Worm (Caenorhabditis elegans) whole organism, young adult: ENCODE data around the gene Y62H9A.11.

Experiments used
- F57A8.1 ChIP-seq: fragments of 200-800 bp; sonication (Bioruptor generic); optimal IDR thresholded peaks from 2 replicates; lab custom pipeline; 2018; ENCODE audit warnings: mild to moderate bottlenecking, missing genetic modification characterization, moderate library complexity, missing compliant biosample characterization
- K11D2.4 ChIP-seq: fragments of 200-800 bp; sonication (Bioruptor generic); IDR thresholded peaks from 2 replicates; pipeline ENCODE4 v1.3.6; 2022; ENCODE audit warnings: missing genetic modification reagents, missing genetic modification characterization, missing compliant biosample characterization
- Y53F4B.3 ChIP-seq: fragments of 200-800 bp; sonication (Bioruptor generic); IDR thresholded peaks from 2 replicates; pipeline ENCODE4 v1.3.6; 2022; ENCODE audit warnings: missing genetic modification reagents, missing genetic modification characterization, missing compliant biosample characterization
- Y56A3A.18 ChIP-seq: fragments of 200-800 bp; sonication (Bioruptor generic); IDR thresholded peaks from 2 replicates; pipeline ENCODE4 v1.3.6; 2022; ENCODE audit warnings: missing genetic modification reagents, missing genetic modification characterization, missing compliant biosample characterization
- Y79H2A.3 ChIP-seq: fragments of 200-800 bp; sonication (Bioruptor generic); conservative IDR thresholded peaks from 2 replicates; pipeline ENCODE4 v1.3.6; 2022; ENCODE audit warnings: missing genetic modification reagents, missing genetic modification characterization, missing compliant biosample characterization
- Y95B8A.8 ChIP-seq: fragments of 200-800 bp; sonication (Bioruptor generic); IDR thresholded peaks from 2 replicates; pipeline ENCODE4 v1.3.6; 2022; ENCODE audit warnings: missing genetic modification reagents, missing genetic modification characterization, missing compliant biosample characterization
- aptf-3 ChIP-seq: fragments of 200-800 bp; sonication (Bioruptor generic); IDR thresholded peaks from 2 replicates; pipeline ENCODE4 v1.3.6; 2022; ENCODE audit warnings: missing genetic modification characterization, missing compliant biosample characterization
- atf-7 ChIP-seq: sonication (generic microtip); optimal IDR thresholded peaks from 2 replicates; lab custom pipeline; 2017; ENCODE audit warnings: mild to moderate bottlenecking, missing genetic modification characterization, missing compliant biosample characterization
- attf-3 ChIP-seq: fragments of 200-800 bp; sonication (Bioruptor generic); conservative IDR thresholded peaks from 2 replicates; pipeline ENCODE4 v1.3.6; 2022; ENCODE audit warnings: missing genetic modification reagents, missing genetic modification characterization, missing compliant biosample characterization
- attf-5 ChIP-seq: fragments of 200-800 bp; sonication (Bioruptor generic); optimal IDR thresholded peaks from 2 replicates; lab custom pipeline; 2018; ENCODE audit warnings: mild to moderate bottlenecking, missing genetic modification characterization, missing compliant biosample characterization
- attf-6 ChIP-seq: fragments of 200-800 bp; sonication (Bioruptor generic); IDR thresholded peaks from 2 replicates; pipeline ENCODE4 v1.3.6; 2022; ENCODE audit warnings: missing genetic modification reagents, missing genetic modification characterization, missing compliant biosample characterization
- ceh-58 ChIP-seq: fragments of 200-800 bp; sonication (Bioruptor generic); IDR thresholded peaks from 2 replicates; pipeline ENCODE4 v1.3.6; 2022; ENCODE audit warnings: missing genetic modification characterization, missing compliant biosample characterization
- ceh-91 ChIP-seq: fragments of 200-800 bp; sonication (Bioruptor generic); IDR thresholded peaks from 2 replicates; pipeline ENCODE4 v1.3.6; 2022; ENCODE audit warnings: missing genetic modification reagents, missing genetic modification characterization, missing compliant biosample characterization
- chd-7 ChIP-seq: sonication (generic microtip); optimal IDR thresholded peaks from 2 replicates; lab custom pipeline; 2016; ENCODE audit warnings: mild to moderate bottlenecking, missing genetic modification characterization, moderate library complexity, missing compliant biosample characterization
- dpff-1 ChIP-seq: sonication (generic microtip); optimal IDR thresholded peaks from 2 replicates; lab custom pipeline; 2017; ENCODE audit warnings: mild to moderate bottlenecking, missing genetic modification characterization, missing compliant biosample characterization
- egl-44 ChIP-seq: fragments of 200-800 bp; sonication (Bioruptor generic); IDR thresholded peaks from 2 replicates; pipeline ENCODE4 v1.3.6; 2022; ENCODE audit warnings: missing genetic modification reagents, missing genetic modification characterization, missing compliant biosample characterization
- ets-4 ChIP-seq: fragments of 200-800 bp; sonication (Bioruptor generic); optimal IDR thresholded peaks from 2 replicates; lab custom pipeline; 2018; ENCODE audit warnings: mild to moderate bottlenecking, missing genetic modification characterization, missing compliant biosample characterization
- lag-1 ChIP-seq: fragments of 200-800 bp; sonication (Bioruptor generic); IDR thresholded peaks from 2 replicates; pipeline ENCODE4 v1.3.6; 2022; ENCODE audit warnings: missing genetic modification reagents, missing genetic modification characterization, missing compliant biosample characterization
- lin-35 ChIP-seq, 3 experiments: fragments of 150-350 bp in 2 of 3; sonication (generic microtip) in 1 of 3; optimal IDR thresholded peaks; 2 replicates each; lab custom pipeline; 2014 to 2018; ENCODE audit warnings: missing biosample characterization in 3 of 3, missing genetic modification characterization in 3 of 3, missing genetic modification reagents in 3 of 3
- lir-1 ChIP-seq: fragments of 200-800 bp; sonication (Bioruptor generic); conservative IDR thresholded peaks from 2 replicates; pipeline ENCODE4 v1.3.6; 2022; ENCODE audit warnings: missing genetic modification reagents, missing genetic modification characterization, missing compliant biosample characterization
- lsl-1 ChIP-seq: fragments of 200-800 bp; sonication (Bioruptor generic); optimal IDR thresholded peaks from 2 replicates; lab custom pipeline; 2018; ENCODE audit warnings: mild to moderate bottlenecking, missing genetic modification characterization, moderate library complexity, missing compliant biosample characterization
- lsy-27 ChIP-seq: sonication (generic microtip); optimal IDR thresholded peaks from 2 replicates; lab custom pipeline; 2017; ENCODE audit warnings: missing genetic modification characterization, mild to moderate bottlenecking, missing compliant biosample characterization, antibody characterized with exemption, missing genotype, borderline replicate concordance; ENCODE audit not compliant: insufficient read depth
- madf-10 ChIP-seq: sonication (generic microtip); optimal IDR thresholded peaks from 2 replicates; lab custom pipeline; 2016; ENCODE audit warnings: mild to moderate bottlenecking, missing genetic modification characterization, missing compliant biosample characterization
- madf-8 ChIP-seq: fragments of 200-800 bp; sonication (Bioruptor generic); conservative IDR thresholded peaks from 2 replicates; pipeline ENCODE4 v1.3.6; 2022; ENCODE audit warnings: missing genetic modification reagents, missing genetic modification characterization, missing compliant biosample characterization
- mcd-1 ChIP-seq: fragments of 200-800 bp; sonication (Bioruptor generic); IDR thresholded peaks from 2 replicates; pipeline ENCODE4 v1.3.6; 2022; ENCODE audit warnings: missing genetic modification reagents, missing genetic modification characterization, missing compliant biosample characterization
- mes-4 ChIP-seq: sonication (generic microtip); optimal IDR thresholded peaks from 2 replicates; lab custom pipeline; 2016; ENCODE audit warnings: missing genotype, missing genetic modification characterization, missing compliant biosample characterization
- mxl-1 ChIP-seq: sonication (generic microtip); optimal IDR thresholded peaks from 2 replicates; lab custom pipeline; 2016; ENCODE audit warnings: missing genetic modification characterization, missing compliant biosample characterization
- nfya-1 ChIP-seq: sonication (generic microtip); optimal IDR thresholded peaks from 2 replicates; lab custom pipeline; 2017; ENCODE audit warnings: antibody characterized with exemption, missing compliant biosample characterization, missing genetic modification characterization, borderline replicate concordance; ENCODE audit not compliant: insufficient read depth
- nhr-80 ChIP-seq: sonication (generic microtip); optimal IDR thresholded peaks from 2 replicates; lab custom pipeline; 2016; ENCODE audit warnings: missing genetic modification characterization, missing compliant biosample characterization
- pbrm-1 ChIP-seq: fragments of 200-800 bp; sonication (Bioruptor generic); IDR thresholded peaks from 2 replicates; pipeline ENCODE4 v1.3.6; 2022; ENCODE audit warnings: missing genetic modification reagents, missing genetic modification characterization, missing compliant biosample characterization
- rpc-1 ChIP-seq, 2 experiments: fragments of 150-350 bp in 1 of 2; sonication (generic microtip) in 1 of 2; optimal IDR thresholded peaks; 2 replicates each; lab custom pipeline; 2014 to 2018; ENCODE audit warnings: missing biosample characterization in 1 of 2, missing genetic modification characterization in 1 of 2, missing genetic modification reagents in 1 of 2, missing genotype in 1 of 2
- sea-2 ChIP-seq: fragments of 200-800 bp; sonication (Bioruptor generic); IDR thresholded peaks from 2 replicates; pipeline ENCODE4 v1.3.6; 2022; ENCODE audit warnings: missing genetic modification characterization, missing compliant biosample characterization
- snpc-4 ChIP-seq, 5 experiments: fragments of 150-350 bp in 1 of 5; sonication (generic microtip) in 4 of 5; optimal IDR thresholded peaks; 2 replicates each; lab custom pipeline; 2014 to 2018; ENCODE audit warnings: missing genetic modification characterization in 5 of 5, missing biosample characterization in 3 of 5, antibody characterized with exemption in 2 of 5, mild to moderate bottlenecking in 2 of 5, missing compliant biosample characterization in 2 of 5, missing genotype in 2 of 5, moderate library complexity in 2 of 5, missing genetic modification reagents in 1 of 5
- somi-1 ChIP-seq: fragments of 200-800 bp; sonication (Bioruptor generic); optimal IDR thresholded peaks from 2 replicates; lab custom pipeline; 2018; ENCODE audit warnings: mild to moderate bottlenecking, missing genetic modification characterization, missing compliant biosample characterization
- xnd-1 ChIP-seq: sonication (generic microtip); optimal IDR thresholded peaks from 2 replicates; lab custom pipeline; 2016; ENCODE audit warnings: missing genotype, missing genetic modification reagents, missing genetic modification characterization, missing compliant biosample characterization
- ztf-6 ChIP-seq: fragments of 200-800 bp; sonication (Bioruptor generic); IDR thresholded peaks from 2 replicates; pipeline ENCODE4 v1.3.6; 2022; ENCODE audit warnings: missing genetic modification reagents, missing genetic modification characterization, missing compliant biosample characterization

Gene Y62H9A.11

DNA sequence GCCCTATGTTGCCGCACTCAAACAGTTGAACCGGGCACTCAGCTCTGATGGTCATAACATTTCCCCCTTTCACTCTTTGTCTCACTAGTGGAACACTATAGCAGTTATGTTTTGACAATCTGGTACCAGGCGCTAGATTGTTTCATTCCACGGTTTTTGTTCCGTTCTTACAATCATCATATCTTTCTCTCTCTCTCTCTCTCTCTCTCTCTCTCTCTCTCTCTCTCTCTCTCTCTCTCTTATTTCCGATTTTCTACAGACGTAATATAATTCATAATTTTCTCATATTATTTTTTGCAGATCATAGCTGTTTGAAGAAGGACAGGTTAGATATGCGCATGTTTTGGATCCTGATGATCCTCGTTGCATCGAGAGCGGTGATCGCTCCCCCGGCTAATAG is 6.7 kb upstream of the Y62H9A.11 start, which contains the start of gene Y62H9A.12:
Gene Y62H9A.12 (plus strand): TSS at position 301 of the 400 bp plus-strand sequence.
- TF ChIP-seq attf-5: no peak
- no peak for TF ChIP-seq mes-4 (tag; lab: Kevin White, UChicago)
- TF ChIP-seq attf-6 (GFP tag; lab: Robert Waterston, UW): no peak
- no peak for TF ChIP-seq xnd-1 (tag; lab: Kevin White, UChicago)
- TF ChIP-seq egl-44 (GFP tag; lab: Robert Waterston, UW): no peak
- no peak for TF ChIP-seq lsl-1 (GFP tag; lab: Kevin White, UChicago)
- no peak for TF ChIP-seq pbrm-1 (GFP tag; lab: Robert Waterston, UW)
- TF ChIP-seq rpc-1 (optimal IDR thresholded peaks at IDR 0.05; lab: Kevin White, UChicago): no peak
- TF ChIP-seq rpc-1 (tag; optimal IDR thresholded peaks at IDR 0.05; lab: Kevin White, UChicago): no peak

DNA sequence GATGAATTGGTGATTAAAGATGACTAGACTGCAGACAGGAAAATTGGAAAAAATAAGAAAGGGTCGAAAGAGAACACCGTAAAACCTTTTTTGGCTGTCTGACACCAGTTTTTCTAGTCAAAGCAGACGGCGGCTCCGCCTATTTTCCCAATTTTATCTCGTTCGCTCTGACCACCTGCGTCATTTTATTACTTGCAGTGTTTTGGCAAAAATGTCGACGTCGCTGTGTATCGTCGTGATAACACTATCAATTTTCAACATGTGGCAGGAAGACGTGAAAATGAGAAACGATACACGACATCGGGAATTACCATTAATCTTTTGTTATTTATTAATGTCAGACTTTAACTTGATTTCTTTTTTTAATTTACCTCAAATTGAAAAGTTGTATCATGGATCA is 2.9 kb upstream of the Y62H9A.11 start, which contains the start of gene Y62H9A.15:
Gene Y62H9A.15 (minus strand): TSS at position 100 of the 400 bp plus-strand sequence.
- TF ChIP-seq atf-7 (no peak), Y79H2A.3 (GFP tag; lab: Robert Waterston, UW) (no peak), dpff-1 (no peak), ets-4 (GFP tag; lab: Kevin White, UChicago) (no peak), sea-2 (GFP tag; lab: Robert Waterston, UW) (no peak), chd-7 (tag; lab: Kevin White, UChicago) (no peak), nhr-80 (peak; percentile 15)

DNA sequence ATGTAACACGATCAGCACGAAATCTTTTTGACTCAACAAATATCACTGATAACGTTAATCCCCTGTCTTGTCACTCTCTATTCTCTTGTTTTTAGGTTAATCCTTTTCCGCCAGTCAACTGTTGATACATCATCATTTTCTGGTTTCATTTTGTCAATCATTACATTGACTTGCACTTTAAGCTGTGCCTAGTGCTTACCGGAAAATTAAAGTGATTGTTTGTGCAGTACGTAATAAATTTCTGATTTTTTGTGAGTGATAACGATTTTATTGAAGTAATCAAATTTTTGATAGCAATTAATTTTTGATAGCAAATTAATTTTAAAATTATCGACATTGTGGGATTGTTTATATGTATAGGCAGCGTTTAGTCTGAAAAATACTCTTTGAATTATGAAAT is 2.0 kb upstream of the Y62H9A.11 start:
- peak; percentile 66 for TF ChIP-seq nhr-80
- TF ChIP-seq ets-4 (GFP tag; lab: Kevin White, UChicago): peak; percentile 35
- TF ChIP-seq snpc-4 (GFP tag; optimal IDR thresholded peaks at IDR 0.05; lab: Kevin White, UChicago): no peak
- no peak for TF ChIP-seq snpc-4 (tag; optimal IDR thresholded peaks at IDR 0.05; lab: Kevin White, UChicago)

DNA sequence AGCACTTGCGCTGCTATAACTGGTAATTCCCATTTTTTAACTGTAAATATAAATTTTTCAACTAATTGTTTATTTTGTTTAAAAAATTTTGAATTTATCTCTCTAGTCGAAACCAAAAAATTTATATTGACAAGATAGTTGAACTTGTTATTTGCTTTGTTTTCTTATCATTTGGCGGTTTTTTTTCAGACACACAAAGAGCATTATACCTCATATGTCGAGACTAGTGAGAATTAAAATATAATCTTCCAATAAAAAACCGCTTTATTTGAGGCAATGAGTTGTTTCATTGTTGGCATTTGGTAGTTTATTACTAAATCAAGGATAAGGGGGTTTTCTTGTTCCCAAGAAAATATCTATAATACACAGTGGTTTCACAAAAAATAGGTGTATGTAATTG is 1.1 kb upstream of the Y62H9A.11 start:
- TF ChIP-seq madf-10 (no peak), nfya-1 (tag; lab: Kevin White, UChicago) (no peak), Y53F4B.3 (no peak), ceh-58 (GFP tag; lab: Robert Waterston, UW) (no peak), F57A8.1 (GFP tag; lab: Kevin White, UChicago) (no peak), somi-1 (no peak), ztf-6 (no peak), pbrm-1 (GFP tag; lab: Robert Waterston, UW) (no peak), atf-7 (no peak), nhr-80 (no peak)

DNA sequence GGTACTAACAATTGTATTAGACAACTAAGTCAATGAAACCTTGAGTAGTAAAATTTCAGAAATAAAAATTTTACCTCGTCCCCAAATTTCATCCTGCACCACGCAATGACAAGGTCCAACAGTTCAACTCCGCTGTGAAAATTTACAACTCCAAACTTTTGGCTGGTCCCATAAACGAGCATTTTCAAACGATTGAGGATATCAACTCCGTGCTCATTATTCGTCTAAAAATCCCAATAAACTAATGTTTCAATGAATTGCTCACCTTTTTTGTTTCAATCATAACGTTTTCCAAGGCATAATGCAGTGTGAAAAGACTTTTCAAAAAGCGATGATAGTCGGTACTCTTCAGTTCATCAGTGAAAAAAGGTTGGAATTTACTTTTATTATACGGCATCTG is 537 bp downstream of the Y62H9A.11 start:
- TF ChIP-seq lir-1 (GFP tag; lab: Robert Waterston, UW) (no peak), atf-7 (no peak), lag-1 (GFP tag; lab: Robert Waterston, UW) (no peak)

DNA sequence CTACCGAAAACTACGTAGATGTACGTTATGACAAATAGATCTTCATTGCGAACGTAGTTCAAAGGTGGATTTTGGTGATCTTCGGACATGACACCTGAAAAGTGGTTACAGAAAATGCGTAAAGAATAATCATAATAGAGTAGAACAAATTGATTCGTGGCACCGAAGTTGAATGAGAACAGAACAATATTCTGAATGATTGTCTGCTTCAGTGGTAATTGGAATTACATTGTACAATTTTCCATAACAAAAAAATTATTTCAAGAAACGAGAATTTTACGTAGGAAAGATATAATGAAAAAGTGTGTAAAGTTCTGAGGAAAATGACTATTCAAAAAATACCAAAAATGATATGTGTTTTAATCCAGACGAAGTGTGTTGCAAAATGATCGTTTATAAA is 4.5 kb downstream of the Y62H9A.11 start, which contains the start of gene Y62H9A.10:
Gene Y62H9A.10 (minus strand): TSS at position 101 of the 400 bp plus-strand sequence.
- TF ChIP-seq Y95B8A.8 (GFP tag; lab: Robert Waterston, UW) (no peak), ceh-91 (no peak), madf-8 (no peak), Y56A3A.18 (GFP tag; lab: Robert Waterston, UW) (no peak), lin-35 (GFP tag; optimal IDR thresholded peaks at IDR 0.05; lab: Kevin White, UChicago) (no peak), snpc-4 (GFP tag; optimal IDR thresholded peaks at IDR 0.05; lab: Kevin White, UChicago) (no peak), snpc-4 (tag; optimal IDR thresholded peaks at IDR 0.05; lab: Kevin White, UChicago) (no peak), lsy-27 (tag; lab: Kevin White, UChicago) (no peak), mcd-1 (GFP tag; lab: Robert Waterston, UW) (no peak), aptf-3 (GFP tag; lab: Robert Waterston, UW) (no peak), attf-3 (GFP tag; lab: Robert Waterston, UW) (no peak), K11D2.4 (GFP tag; lab: Robert Waterston, UW) (no peak), mxl-1 (tag; lab: Kevin White, UChicago) (no peak), ets-4 (GFP tag; lab: Kevin White, UChicago) (no peak)
